Worm (Caenorhabditis elegans) whole organism, L4 larva: ENCODE measurements around the gene syx-2.
A peak's percentile ranks its signal among the peaks of the same experiment; 100 is the strongest.

Experiments
- ZK546.5 ChIP-seq, 2 experiments: sonication (generic microtip); optimal IDR thresholded peaks; 2 replicates each; lab custom pipeline; 2017; ENCODE audit warnings: missing biosample characterization in 2 of 2, missing genetic modification characterization in 2 of 2
- ctbp-1 ChIP-seq: fragments of 200-800 bp; sonication (Bioruptor generic); IDR thresholded peaks from 2 replicates; pipeline ENCODE4 v1.3.6; 2022; ENCODE audit warnings: missing genetic modification reagents, missing genetic modification characterization, missing compliant biosample characterization
- lsy-2 ChIP-seq, 2 experiments: fragments of 150-350 bp in 1 of 2; sonication (generic microtip) in 1 of 2; optimal IDR thresholded peaks; 2 replicates each; lab custom pipeline; 2014 to 2017; ENCODE audit warnings: missing biosample characterization in 2 of 2, missing genetic modification characterization in 2 of 2
- pqm-1 ChIP-seq: sonication (generic microtip); optimal IDR thresholded peaks from 2 replicates; lab custom pipeline; 2017; ENCODE audit warnings: missing biosample characterization, missing genetic modification characterization
- skn-1 ChIP-seq: fragments of 150-350 bp; optimal IDR thresholded peaks from 2 replicates; lab custom pipeline; 2014; ENCODE audit warnings: missing biosample characterization, missing genetic modification characterization
- unc-62 ChIP-seq, 3 experiments: fragments of 150-350 bp in 1 of 3; sonication (generic microtip); optimal IDR thresholded peaks in 2 of 3; peaks in 1 of 3; 1 replicate in 1 of 3; 2 replicates in 2 of 3; lab custom pipeline; 2014 to 2017; ENCODE audit warnings: missing biosample characterization in 3 of 3, missing genetic modification characterization in 3 of 3, missing genetic modification reagents in 3 of 3, missing genotype in 1 of 3

ce11 chrX:14003538-14003937, 43.6 kb downstream of the syx-2 start:
- TF ChIP-seq skn-1 (tag; lab: Kevin White, UChicago) (no peak), ctbp-1 (GFP tag; lab: Robert Waterston, UW) (no peak), lsy-2 (tag; optimal IDR thresholded peaks at IDR 0.05; lab: Kevin White, UChicago) (no peak), pqm-1 (tag; lab: Kevin White, UChicago) (peak; percentile 24), ZK546.5 (tag; optimal IDR thresholded peaks at IDR 0.05; lab: Kevin White, UChicago) (no peak), unc-62 (GFP tag; optimal IDR thresholded peaks at IDR 0.05 in 1 of 2; lab: Kevin White, UChicago) (no peak), unc-62 (tag; optimal IDR thresholded peaks at IDR 0.05; lab: Kevin White, UChicago) (no peak)
